Worm (Caenorhabditis elegans): Measurements from ENCODE around the gene lurp-1.

- no peak for TF ChIP-seq lsy-2 (tag; optimal IDR thresholded peaks at IDR 0.05)
- no peak for TF ChIP-seq hif-1 (tag; optimal IDR thresholded peaks at IDR 0.05)
- no peak for TF ChIP-seq mxl-2 (GFP tag; conservative IDR thresholded peaks at IDR 0.05)
- no peak for TF ChIP-seq mdl-1 (tag; optimal IDR thresholded peaks at IDR 0.05)
- TF ChIP-seq madf-5 (GFP tag; IDR thresholded peaks at IDR 0.05), result no peak
- no peak for TF ChIP-seq lin-13 (GFP tag; optimal IDR thresholded peaks at IDR 0.05)
- TF ChIP-seq unc-62 (GFP tag; optimal IDR thresholded peaks at IDR 0.05 in 1 of 2), result no peak
- no peak for TF ChIP-seq unc-62 (tag; optimal IDR thresholded peaks at IDR 0.05)
- TF ChIP-seq fkh-10 (GFP tag; optimal IDR thresholded peaks at IDR 0.05), result no peak
These were observed 21.4 kb upstream of the lurp-1 start for ce11 chrII:10859359-10859758.

Data from whole organism, L4 larva.